Fruit fly (Drosophila melanogaster) whole organism, pupa: Measurements from ENCODE around the gene B-H2.
A peak's percentile ranks its signal among the peaks of the same experiment; 100 is the strongest.

ENCODE experiments used
- CG10348 ChIP-seq: fragments of 200-800 bp; sonication (Bioruptor generic); IDR thresholded peaks from 2 replicates; pipeline ENCODE4 v1.3.6; 2022; ENCODE audit warnings: missing biosample characterization, missing genetic modification characterization
- CG12605 ChIP-seq: fragments of 200-800 bp; sonication (Bioruptor generic); IDR thresholded peaks from 2 replicates; pipeline ENCODE4 v1.3.6; 2022; ENCODE audit warnings: missing biosample characterization, missing genetic modification characterization
- CG13204 ChIP-seq: fragments of 200-800 bp; sonication (Bioruptor generic); optimal IDR thresholded peaks from 2 replicates; lab custom pipeline; 2018; ENCODE audit warnings: missing biosample characterization, mild to moderate bottlenecking, missing genetic modification characterization, moderate library complexity
- CG14655 ChIP-seq: fragments of 200-800 bp; sonication (Bioruptor generic); optimal IDR thresholded peaks from 3 replicates; lab custom pipeline; 2017; ENCODE audit warnings: mild to moderate bottlenecking, missing biosample characterization, missing genetic modification reagents, missing genetic modification characterization
- CG15710 ChIP-seq: fragments of 200-800 bp; sonication (Bioruptor generic); optimal IDR thresholded peaks from 2 replicates; lab custom pipeline; 2018; ENCODE audit warnings: missing biosample characterization, mild to moderate bottlenecking, missing genetic modification characterization, moderate library complexity
- CG17806 ChIP-seq: fragments of 200-800 bp; sonication (Bioruptor generic); optimal IDR thresholded peaks from 2 replicates; lab custom pipeline; 2018; ENCODE audit warnings: missing biosample characterization, mild to moderate bottlenecking, missing genetic modification characterization, moderate library complexity
- CG32121 ChIP-seq: fragments of 200-800 bp; sonication (Bioruptor generic); IDR thresholded peaks from 2 replicates; pipeline ENCODE4 v1.3.6; 2022; ENCODE audit warnings: missing biosample characterization, missing genetic modification characterization
- CG34367 ChIP-seq: fragments of 200-800 bp; sonication (Bioruptor generic); optimal IDR thresholded peaks from 2 replicates; lab custom pipeline; 2018; ENCODE audit warnings: missing biosample characterization, mild to moderate bottlenecking, missing genetic modification characterization
- CG4496 ChIP-seq: fragments of 200-800 bp; sonication (Bioruptor generic); IDR thresholded peaks from 3 replicates; pipeline ENCODE4 v1.3.6; 2022; ENCODE audit warnings: missing biosample characterization, missing genetic modification characterization
- CG8159 ChIP-seq: fragments of 200-800 bp; sonication (Bioruptor generic); optimal IDR thresholded peaks from 3 replicates; lab custom pipeline; 2018; ENCODE audit warnings: missing biosample characterization, mild to moderate bottlenecking, missing genetic modification characterization, moderate library complexity
- CG8301 ChIP-seq: fragments of 200-800 bp; sonication (Bioruptor generic); optimal IDR thresholded peaks from 2 replicates; lab custom pipeline; 2018; ENCODE audit warnings: missing biosample characterization, mild to moderate bottlenecking, missing genetic modification characterization
- CG9948 ChIP-seq: fragments of 200-800 bp; sonication (Bioruptor generic); optimal IDR thresholded peaks from 2 replicates; lab custom pipeline; 2018; ENCODE audit warnings: missing biosample characterization, mild to moderate bottlenecking, missing genetic modification characterization, moderate library complexity
- D1 ChIP-seq: fragments of 200-800 bp; sonication (Bioruptor generic); optimal IDR thresholded peaks from 2 replicates; lab custom pipeline; 2018; ENCODE audit warnings: missing biosample characterization, mild to moderate bottlenecking, missing genetic modification characterization, moderate library complexity
- EcR ChIP-seq: fragments of 200-800 bp; sonication (Bioruptor generic); optimal IDR thresholded peaks from 3 replicates; lab custom pipeline; 2019; ENCODE audit warnings: missing biosample characterization, missing genetic modification characterization, mild to moderate bottlenecking, moderate library complexity, missing genetic modification reagents
- Ets98B ChIP-seq: fragments of 200-800 bp; sonication (Bioruptor generic); IDR thresholded peaks from 2 replicates; pipeline ENCODE4 v1.3.6; 2022; ENCODE audit warnings: missing biosample characterization, missing genetic modification characterization
- Pif1A ChIP-seq: fragments of 200-800 bp; sonication (Bioruptor generic); optimal IDR thresholded peaks from 3 replicates; lab custom pipeline; 2016; ENCODE audit warnings: missing biosample characterization, missing genetic modification characterization
- Pif1B ChIP-seq: fragments of 200-800 bp; sonication (Bioruptor generic); optimal IDR thresholded peaks from 3 replicates; lab custom pipeline; 2016; ENCODE audit warnings: missing biosample characterization, missing genetic modification characterization
- Snoo ChIP-seq: fragments of 200-800 bp; sonication (Bioruptor generic); optimal IDR thresholded peaks from 3 replicates; lab custom pipeline; 2017; ENCODE audit warnings: missing biosample characterization, mild to moderate bottlenecking, missing genetic modification characterization, inconsistent platforms
- fd96Ca ChIP-seq: fragments of 200-800 bp; sonication (Bioruptor generic); IDR thresholded peaks from 3 replicates; pipeline ENCODE4 v1.3.6; 2022; ENCODE audit warnings: missing biosample characterization, missing genetic modification characterization
- gl ChIP-seq: fragments of 200-800 bp; sonication (Bioruptor generic); optimal IDR thresholded peaks from 2 replicates; lab custom pipeline; 2018; ENCODE audit warnings: missing biosample characterization, mild to moderate bottlenecking, missing genetic modification characterization
- rn ChIP-seq: fragments of 200-800 bp; sonication (Bioruptor generic); IDR thresholded peaks from 2 replicates; pipeline ENCODE4 v1.3.6; 2022; ENCODE audit warnings: missing biosample characterization, missing genetic modification characterization

B-H2 gene

dm6 chrX:17301705-17302104 is 12.7 kb upstream of the B-H2 start, which contains the start of gene Fim:
Gene Fim, minus strand, starts transcription at chrX:17301929.
- TF ChIP-seq Snoo (tag; lab: Kevin White, UChicago), result no peak
- no peak for TF ChIP-seq CG10348 (GFP tag; lab: Robert Waterston, UW)
- no peak; the same call in 1 of the 2 replicates for TF ChIP-seq Ets98B (GFP tag; lab: Robert Waterston, UW)
- TF ChIP-seq Pif1B (GFP tag; lab: Kevin White, UChicago), result peak; percentile 12
- TF ChIP-seq CG34367, result peak; percentile 0
- peak; percentile 7 for TF ChIP-seq Pif1A (GFP tag; lab: Kevin White, UChicago)

- TF ChIP-seq CG14655 (GFP tag; lab: Kevin White, UChicago) (no peak), EcR (peak; percentile 15), CG4496 (GFP tag; lab: Robert Waterston, UW) (peak; percentile 33; the same call in 1 of the 3 replicates)
These were observed 11.9 kb upstream of the B-H2 start for dm6 chrX:17302202-17303061.

dm6 chrX:17305544-17305943 is 8.8 kb upstream of the B-H2 start:
- TF ChIP-seq Ets98B (GFP tag; lab: Robert Waterston, UW) (no peak), Pif1A (GFP tag; lab: Kevin White, UChicago) (no peak), D1 (tag; lab: Kevin White, UChicago) (no peak), CG17806 (tag; lab: Kevin White, UChicago) (no peak), gl (tag; lab: Kevin White, UChicago) (no peak), CG10348 (GFP tag; lab: Robert Waterston, UW) (no peak), CG8159 (tag; lab: Kevin White, UChicago) (no peak), CG34367 (no peak), fd96Ca (GFP tag; lab: Robert Waterston, UW) (no peak), CG13204 (GFP tag; lab: Kevin White, UChicago) (no peak), rn (GFP tag; lab: Robert Waterston, UW) (no peak), CG32121 (GFP tag; lab: Robert Waterston, UW) (no peak), Snoo (tag; lab: Kevin White, UChicago) (no peak), CG14655 (GFP tag; lab: Kevin White, UChicago) (no peak), CG12605 (no peak)
- TF ChIP-seq, all 21 proteins: peak for 0

- no peak for TF ChIP-seq rn (GFP tag; lab: Robert Waterston, UW)
- TF ChIP-seq CG32121 (GFP tag; lab: Robert Waterston, UW), result no peak
- no peak for TF ChIP-seq Snoo (tag; lab: Kevin White, UChicago)
These were observed 6.2 kb upstream of the B-H2 start for dm6 chrX:17308211-17308610.

- no peak for TF ChIP-seq CG9948 (tag; lab: Kevin White, UChicago)
- TF ChIP-seq CG32121 (GFP tag; lab: Robert Waterston, UW), result no peak
- TF ChIP-seq CG10348 (GFP tag; lab: Robert Waterston, UW), result no peak
- no peak for TF ChIP-seq D1 (tag; lab: Kevin White, UChicago)
- no peak for TF ChIP-seq Pif1B (GFP tag; lab: Kevin White, UChicago)
- no peak for TF ChIP-seq CG14655 (GFP tag; lab: Kevin White, UChicago)
- TF ChIP-seq CG8301 (tag; lab: Kevin White, UChicago), result no peak
- TF ChIP-seq Pif1A (GFP tag; lab: Kevin White, UChicago), result no peak
- TF ChIP-seq rn (GFP tag; lab: Robert Waterston, UW), result no peak
- TF ChIP-seq CG8159 (tag; lab: Kevin White, UChicago), result no peak
- no peak for TF ChIP-seq EcR
- no peak for TF ChIP-seq fd96Ca (GFP tag; lab: Robert Waterston, UW)
- TF ChIP-seq Ets98B (GFP tag; lab: Robert Waterston, UW), result no peak
- no peak for TF ChIP-seq CG15710 (tag; lab: Kevin White, UChicago)
- TF ChIP-seq, all 21 proteins: peak for 0
These were observed 1.0 kb upstream of the B-H2 start for dm6 chrX:17313346-17313745.

- TF ChIP-seq CG10348 (GFP tag; lab: Robert Waterston, UW), result no peak
- no peak for TF ChIP-seq D1 (tag; lab: Kevin White, UChicago)
- no peak for TF ChIP-seq CG15710 (tag; lab: Kevin White, UChicago)
- TF ChIP-seq CG34367, result no peak
- no peak for TF ChIP-seq CG32121 (GFP tag; lab: Robert Waterston, UW)
- TF ChIP-seq CG17806 (tag; lab: Kevin White, UChicago), result no peak
- no peak for TF ChIP-seq CG4496 (GFP tag; lab: Robert Waterston, UW)
These were observed 1.2 kb downstream of the B-H2 start for dm6 chrX:17315566-17315965.
